Worm (Caenorhabditis elegans) whole organism, dauer: Measurements from ENCODE around the gene srx-23.

ENCODE experiments used
- unc-62 ChIP-seq: sonication (generic microtip); optimal IDR thresholded peaks from 2 replicates; lab custom pipeline; 2017; ENCODE audit warnings: missing biosample characterization, missing genetic modification reagents, missing genetic modification characterization

Gene srx-23

DNA sequence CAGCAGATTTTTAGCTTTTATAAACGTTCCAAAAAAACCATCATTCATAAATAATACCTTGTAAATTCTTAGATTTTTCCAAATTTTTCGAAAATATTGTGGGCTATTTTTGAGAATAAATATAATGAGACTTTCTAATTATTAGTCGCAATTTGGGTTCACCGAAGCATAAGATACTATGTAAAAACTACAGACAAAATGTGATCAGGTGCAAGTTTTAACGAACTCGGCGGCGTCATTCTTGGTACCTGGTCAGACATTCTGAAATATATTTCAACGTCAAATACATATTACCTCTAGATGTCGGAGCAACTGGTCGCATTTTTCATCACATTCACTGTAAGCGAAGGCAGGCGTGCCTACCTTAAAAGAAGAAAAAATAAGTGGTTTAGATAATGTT is at the start of gene srx-23:
Gene srx-23 (plus strand): TSS at position 301 of the 400 bp plus-strand sequence.
- TF ChIP-seq unc-62 (GFP tag; lab: Kevin White, UChicago), result no peak

DNA sequence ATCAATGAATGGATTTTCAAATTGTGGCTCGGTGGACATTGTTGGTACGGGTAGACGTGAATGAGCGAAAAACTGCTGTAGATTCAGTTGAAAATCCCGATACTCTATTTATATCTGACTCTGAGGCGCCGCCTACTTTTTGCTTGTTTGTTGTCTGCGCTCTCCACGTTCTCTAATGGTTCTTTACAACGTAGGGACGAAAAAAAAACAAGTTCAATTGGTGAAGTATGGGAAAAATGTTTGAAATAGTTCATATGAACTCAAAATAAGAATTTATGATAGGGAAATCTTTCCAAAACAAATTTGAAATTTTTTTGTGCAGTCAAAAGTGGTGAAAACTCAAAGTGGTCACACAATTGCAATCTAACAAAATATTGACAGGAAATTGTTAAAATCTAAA is 47.3 kb upstream of the srx-23 start, which contains the start of gene F48G7.10:
Gene F48G7.10 (minus strand): TSS at position 101 of the 400 bp plus-strand sequence.
- no peak for TF ChIP-seq unc-62 (GFP tag; lab: Kevin White, UChicago)

ce11 chrV:635630-636029 is 46.5 kb upstream of the srx-23 start:
- TF ChIP-seq unc-62 (GFP tag; lab: Kevin White, UChicago), result no peak

ce11 chrV:636281-636680 is 45.9 kb upstream of the srx-23 start, which contains the start of gene pals-31:
Gene pals-31 (plus strand): TSS chrV:636581.
- no peak for TF ChIP-seq unc-62 (GFP tag; lab: Kevin White, UChicago)

ce11 chrV:638328-638727 is 43.8 kb upstream of the srx-23 start, which contains the start of gene srj-37:
Gene srj-37 (plus strand): TSS chrV:638628.
- no peak for TF ChIP-seq unc-62 (GFP tag; lab: Kevin White, UChicago)

DNA sequence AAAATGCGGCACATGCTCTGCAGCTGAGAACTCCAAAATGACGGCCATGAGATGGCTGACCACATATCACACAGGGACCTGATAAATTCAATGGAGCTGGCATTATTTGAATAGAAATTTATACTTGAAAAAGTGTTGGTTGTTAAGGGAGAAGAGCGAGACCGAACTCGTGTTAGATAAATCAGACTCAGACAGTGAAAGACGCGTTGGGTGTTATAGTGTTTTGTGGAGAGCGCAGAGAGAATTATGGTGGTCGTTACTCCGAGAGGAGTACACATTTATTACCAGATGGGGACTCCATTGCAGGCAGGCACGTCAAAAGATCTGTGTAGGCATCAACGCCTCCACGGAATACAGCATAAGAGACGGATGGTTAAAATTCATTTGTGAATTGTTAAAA is 39.4 kb upstream of the srx-23 start, which contains the start of gene nhr-190:
Gene nhr-190 (minus strand): TSS at position 175 of the 400 bp plus-strand sequence.
- no peak for TF ChIP-seq unc-62 (GFP tag; lab: Kevin White, UChicago)

ce11 chrV:646129-646528 is 36.0 kb upstream of the srx-23 start, which contains the start of gene F48G7.12:
Gene F48G7.12 (minus strand): TSS chrV:646229.
- no peak for TF ChIP-seq unc-62 (GFP tag; lab: Kevin White, UChicago)

- no peak for TF ChIP-seq unc-62 (GFP tag; lab: Kevin White, UChicago)
Measured at ce11 chrV:646888-647287, 35.2 kb upstream of the srx-23 start, which contains the start of gene ugt-42. Gene ugt-42 (plus strand): TSS chrV:647188.

DNA sequence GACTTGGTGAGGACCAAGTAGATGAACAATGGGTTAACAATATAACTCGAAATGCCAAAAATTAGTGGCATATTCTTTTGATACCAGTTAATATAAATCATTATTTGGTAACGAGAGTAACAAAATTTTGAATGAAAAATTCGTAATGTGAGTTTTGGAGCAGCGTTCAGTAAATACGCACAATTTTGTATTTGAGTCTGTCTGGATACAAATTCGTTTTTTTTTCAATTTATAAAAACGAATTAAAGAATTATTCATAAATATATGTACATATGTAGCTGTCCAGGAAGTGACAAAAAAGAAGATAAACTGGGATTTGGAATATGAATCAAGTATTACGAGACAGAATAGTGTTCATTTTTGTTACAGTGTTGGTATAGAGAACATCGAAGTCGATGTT is 29.2 kb upstream of the srx-23 start, which contains the start of gene srj-5:
Gene srj-5 (minus strand): TSS at position 101 of the 400 bp plus-strand sequence.
- TF ChIP-seq unc-62 (GFP tag; lab: Kevin White, UChicago), result no peak

ce11 chrV:654402-654801 is 27.7 kb upstream of the srx-23 start, which contains the start of gene srj-6:
Gene srj-6 (minus strand): TSS chrV:654502.
- TF ChIP-seq unc-62 (GFP tag; lab: Kevin White, UChicago), result no peak

ce11 chrV:655823-656222 is 26.3 kb upstream of the srx-23 start, which contains the start of gene srh-245:
Gene srh-245 (minus strand): TSS chrV:655923.
- no peak for TF ChIP-seq unc-62 (GFP tag; lab: Kevin White, UChicago)

ce11 chrV:657678-658077 is 24.5 kb upstream of the srx-23 start, which contains the start of gene srh-246:
Gene srh-246 (minus strand): TSS chrV:657778.
- TF ChIP-seq unc-62 (GFP tag; lab: Kevin White, UChicago), result no peak

ce11 chrV:660210-660609 is 21.9 kb upstream of the srx-23 start, which contains the start of gene F31F4.17:
Gene F31F4.17 (minus strand): TSS chrV:660310.
- TF ChIP-seq unc-62 (GFP tag; lab: Kevin White, UChicago), result no peak

ce11 chrV:664337-664847 is 17.7 kb upstream of the srx-23 start, which contains the start of the genes F31F4.11 and srh-266:
Gene F31F4.11 (minus strand): TSS chrV:664437.
Gene srh-266 (plus strand): TSS chrV:664797.
- no peak for TF ChIP-seq unc-62 (GFP tag; lab: Kevin White, UChicago)

DNA sequence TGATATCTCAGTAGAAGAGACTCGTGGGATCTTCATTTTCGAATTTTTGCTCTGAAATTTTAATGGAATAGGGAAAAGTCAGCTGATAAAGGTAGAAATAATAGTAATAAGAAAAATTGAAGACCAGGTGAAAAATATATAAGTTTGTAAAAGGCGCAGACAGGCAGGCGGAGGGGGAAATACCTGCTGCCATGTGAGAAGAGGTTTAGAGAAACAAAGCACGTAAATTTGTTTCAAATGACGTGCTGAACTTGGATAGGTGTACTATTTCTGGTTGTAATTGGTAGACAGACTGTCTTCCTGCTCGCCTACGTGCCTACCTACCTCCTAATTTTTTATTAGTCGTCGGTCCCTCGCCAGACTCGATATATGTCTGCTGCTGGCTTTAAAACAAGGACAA is 14.7 kb upstream of the srx-23 start, which contains the start of gene nhr-180:
Gene nhr-180 (minus strand): TSS at position 52 of the 400 bp plus-strand sequence.
- no peak for TF ChIP-seq unc-62 (GFP tag; lab: Kevin White, UChicago)

DNA sequence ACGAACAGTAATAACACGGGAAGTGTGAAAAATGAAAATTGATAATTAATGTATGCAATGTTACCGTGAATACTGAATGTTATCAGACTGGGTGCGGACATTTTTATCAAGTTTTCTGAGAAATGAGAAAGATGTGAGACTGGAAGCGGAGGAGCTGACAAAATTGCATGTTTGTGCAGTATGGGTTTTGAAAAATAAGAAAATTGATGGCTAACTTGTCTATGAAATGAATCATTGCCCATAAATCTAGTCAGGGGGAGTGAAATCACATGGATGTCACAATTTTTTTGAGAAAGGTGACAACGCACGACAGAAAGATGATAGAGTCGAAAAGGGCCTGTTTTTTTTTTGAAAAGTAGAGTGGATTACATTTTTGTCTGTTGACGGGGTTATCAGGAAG is 10.8 kb upstream of the srx-23 start, which contains the start of gene sru-24:
Gene sru-24 (minus strand): TSS at position 101 of the 400 bp plus-strand sequence.
- TF ChIP-seq unc-62 (GFP tag; lab: Kevin White, UChicago), result no peak
